Worm (Caenorhabditis elegans) whole organism, early embryonic: ENCODE data around the gene C37H5.13.

ENCODE experiments used
- ama-1 ChIP-seq: fragments of 150-350 bp; optimal IDR thresholded peaks from 2 replicates; lab custom pipeline; 2014
- ets-7 ChIP-seq: sonication (generic microtip); optimal IDR thresholded peaks from 2 replicates; lab custom pipeline; 2016; ENCODE audit warnings: missing genotype, missing genetic modification characterization, missing compliant biosample characterization
- flt-1 ChIP-seq: fragments of 200-800 bp; sonication (Bioruptor generic); IDR thresholded peaks from 2 replicates; pipeline ENCODE4 v1.3.6; 2022; ENCODE audit warnings: missing genetic modification characterization, missing compliant biosample characterization

DNA sequence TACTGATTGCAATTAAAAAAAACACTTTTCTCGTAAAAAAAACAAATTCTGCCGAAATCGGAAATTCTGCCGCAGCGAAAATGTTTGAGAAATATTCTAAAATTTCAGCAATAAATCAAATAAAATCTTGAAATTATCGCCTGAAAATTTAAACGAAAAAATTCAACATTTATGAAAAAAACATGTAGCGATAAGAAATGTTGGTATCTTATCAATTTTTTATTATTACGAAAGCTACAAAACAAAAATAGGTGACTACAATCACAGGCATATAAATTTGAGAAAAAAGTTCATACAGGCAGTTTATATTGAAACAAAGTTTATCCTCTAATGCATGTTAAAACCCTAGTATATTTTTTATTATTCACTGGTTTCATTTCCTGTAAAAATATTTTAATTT lies 43.2 kb upstream of the C37H5.13 start, which contains the start of gene ugt-14:
- no peak for TF ChIP-seq flt-1 (GFP tag; lab: Robert Waterston, UW)
- no peak for TF ChIP-seq ama-1 (lab: Kevin White, UChicago)
- TF ChIP-seq ets-7 (tag; lab: Kevin White, UChicago) = no peak
